Fruit fly (Drosophila melanogaster): Measurements from ENCODE around the gene CG5854.
A peak's percentile ranks its signal among the peaks of the same experiment; 100 is the strongest.

CG5854 gene

DNA sequence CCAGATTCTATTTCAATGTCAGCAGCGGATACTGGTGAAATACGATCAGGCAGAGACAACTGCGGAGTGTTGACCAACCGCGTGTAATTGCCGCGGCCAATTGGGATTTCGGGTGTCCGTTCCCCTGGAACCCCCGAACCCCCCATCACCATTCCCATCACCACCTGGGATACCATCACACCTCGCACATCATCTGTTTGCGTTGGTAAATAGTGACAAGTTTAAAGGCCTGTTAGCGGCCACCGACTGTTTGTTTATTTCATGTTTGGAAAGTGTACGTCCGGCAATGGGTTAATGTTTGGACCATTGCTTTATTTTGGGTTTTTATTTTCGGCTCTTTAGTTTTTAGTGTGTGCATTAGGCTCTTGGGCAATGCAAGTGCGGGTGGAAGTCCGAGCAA, 13.3 kb downstream of the CG5854 start:
- TF ChIP-seq CG17829 (tag; optimal IDR thresholded peaks at IDR 0.05): no peak
- no peak for TF ChIP-seq Hmx (GFP tag; optimal IDR thresholded peaks at IDR 0.05)
- TF ChIP-seq CG6254 (GFP tag; optimal IDR thresholded peaks at IDR 0.05): peak; percentile 17
- peak; percentile 43 for TF ChIP-seq HHEX (GFP tag; optimal IDR thresholded peaks at IDR 0.05)
- TF ChIP-seq CG15601 (tag; optimal IDR thresholded peaks at IDR 0.05): peak; percentile 60
- TF ChIP-seq hkb (optimal IDR thresholded peaks at IDR 0.05): no peak
- 0 out of 2 replicates have a peak, but pooled peaks have one; percentile 15 for TF ChIP-seq hkb (GFP tag; IDR thresholded peaks at IDR 0.05)
- TF ChIP-seq ham (GFP tag; IDR thresholded peaks at IDR 0.05): no peak
- TF ChIP-seq CG10431 (GFP tag; optimal IDR thresholded peaks at IDR 0.05): peak; percentile 55
- peak; percentile 74 for TF ChIP-seq Med (GFP tag)
- peak; percentile 24 for TF ChIP-seq Sox100B (GFP tag; optimal IDR thresholded peaks at IDR 0.05)
- no peak for TF ChIP-seq D (optimal IDR thresholded peaks at IDR 0.05)
- TF ChIP-seq D (GFP tag; optimal IDR thresholded peaks at IDR 0.05): peak; percentile 27
- peak; percentile 39 for TF ChIP-seq HLHmδ (GFP tag; optimal IDR thresholded peaks at IDR 0.05)
- 0 out of 2 replicates have a peak, but pooled peaks have one; percentile 11 for TF ChIP-seq CG9932 (GFP tag; IDR thresholded peaks at IDR 0.05)
- TF ChIP-seq tio (GFP tag; optimal IDR thresholded peaks at IDR 0.05): no peak
- peak; percentile 56 for TF ChIP-seq fd64A (GFP tag; optimal IDR thresholded peaks at IDR 0.05)
- TF ChIP-seq BtbVII (GFP tag; optimal IDR thresholded peaks at IDR 0.05): peak; percentile 24
- TF ChIP-seq Awh (GFP tag; IDR thresholded peaks at IDR 0.05): peak; percentile 32; the same call in 1 of the 2 replicates
- peak; percentile 81 for TF ChIP-seq ATbp (GFP tag; optimal IDR thresholded peaks at IDR 0.05)
- TF ChIP-seq CrebB (tag; optimal IDR thresholded peaks at IDR 0.05): peak; percentile 54
- peak; percentile 14 for TF ChIP-seq CG14710 (tag; optimal IDR thresholded peaks at IDR 0.05)
- TF ChIP-seq Atf3 (GFP tag; optimal IDR thresholded peaks at IDR 0.05): no peak
- TF ChIP-seq CG18619 (GFP tag; optimal IDR thresholded peaks at IDR 0.05): peak; percentile 3
- peak; percentile 40; the same call in 1 of the 2 replicates for TF ChIP-seq CG11247 (GFP tag; IDR thresholded peaks at IDR 0.05)
- peak; percentile 45 for TF ChIP-seq CG1233 (GFP tag; optimal IDR thresholded peaks at IDR 0.05)
- peak; percentile 8 for TF ChIP-seq CG10543 (GFP tag; optimal IDR thresholded peaks at IDR 0.05)
- TF ChIP-seq CG33557 (GFP tag; optimal IDR thresholded peaks at IDR 0.05): peak; percentile 32
- TF ChIP-seq CG17912 (GFP tag; optimal IDR thresholded peaks at IDR 0.05): peak; percentile 70
- TF ChIP-seq Dad (GFP tag; optimal IDR thresholded peaks at IDR 0.05): no peak
- TF ChIP-seq CG2202 (tag; optimal IDR thresholded peaks at IDR 0.05): peak; percentile 8
- TF ChIP-seq Asciz (GFP tag; optimal IDR thresholded peaks at IDR 0.05): peak; percentile 68
- peak; percentile 33; the same call in 1 of the 2 replicates for TF ChIP-seq stc (GFP tag; IDR thresholded peaks at IDR 0.05)
- TF ChIP-seq luna (GFP tag; optimal IDR thresholded peaks at IDR 0.05): no peak
- peak; percentile 6 for TF ChIP-seq CG6765 (GFP tag; optimal IDR thresholded peaks at IDR 0.05)
- peak; percentile 81 for TF ChIP-seq kni (GFP tag; optimal IDR thresholded peaks at IDR 0.05)
- TF ChIP-seq ERR (GFP tag; optimal IDR thresholded peaks at IDR 0.05): no peak
- peak; percentile 22 for TF ChIP-seq Blimp-1 (GFP tag; optimal IDR thresholded peaks at IDR 0.05)
- no peak for TF ChIP-seq CG17802 (tag; optimal IDR thresholded peaks at IDR 0.05)
- peak; percentile 36 for TF ChIP-seq CG4328 (GFP tag; optimal IDR thresholded peaks at IDR 0.05)
- TF ChIP-seq CG17385 (GFP tag; optimal IDR thresholded peaks at IDR 0.05): peak; percentile 19
- peak; percentile 10 for TF ChIP-seq Vsx1 (GFP tag; optimal IDR thresholded peaks at IDR 0.05)
- TF ChIP-seq odd (GFP tag; optimal IDR thresholded peaks at IDR 0.05): peak; percentile 41
- TF ChIP-seq CG12219 (GFP tag; optimal IDR thresholded peaks at IDR 0.05): peak; percentile 29
- TF ChIP-seq CG8924 (tag; optimal IDR thresholded peaks at IDR 0.05): peak; percentile 2
- no peak for TF ChIP-seq sna (GFP tag; IDR thresholded peaks at IDR 0.05; ENCODE audit: partially characterized antibody)
- peak; percentile 34 for TF ChIP-seq CG1529 (GFP tag; optimal IDR thresholded peaks at IDR 0.05)
- no peak for TF ChIP-seq vnd (GFP tag; IDR thresholded peaks at IDR 0.05; ENCODE audit: partially characterized antibody)
- peak; percentile 55 for TF ChIP-seq CG6813 (GFP tag; optimal IDR thresholded peaks at IDR 0.05)
- no peak for TF ChIP-seq CG1647 (GFP tag; optimal IDR thresholded peaks at IDR 0.05)
